Worm (Caenorhabditis elegans) whole organism, early embryonic: ENCODE data around the gene drd-10.

Source experiments
- B0310.2 ChIP-seq: sonication (generic microtip); optimal IDR thresholded peaks from 2 replicates; lab custom pipeline; 2016; ENCODE audit warnings: mild to moderate bottlenecking, missing genetic modification characterization, missing compliant biosample characterization
- F13C5.2 ChIP-seq: sonication (generic microtip); optimal IDR thresholded peaks from 2 replicates; lab custom pipeline; 2017; ENCODE audit warnings: mild to moderate bottlenecking, missing genetic modification characterization, inconsistent platforms, missing compliant biosample characterization
- aly-1 ChIP-seq: sonication (generic microtip); optimal IDR thresholded peaks from 2 replicates; lab custom pipeline; 2016; ENCODE audit warnings: missing genetic modification characterization, missing compliant biosample characterization
- ama-1 ChIP-seq: fragments of 150-350 bp; optimal IDR thresholded peaks from 2 replicates; lab custom pipeline; 2014
- ceh-13 ChIP-seq: fragments of 200-800 bp; sonication (Bioruptor generic); optimal IDR thresholded peaks from 2 replicates; lab custom pipeline; 2018; ENCODE audit warnings: mild to moderate bottlenecking, missing genetic modification characterization, missing compliant biosample characterization
- ceh-36 ChIP-seq: sonication (generic microtip); optimal IDR thresholded peaks from 2 replicates; lab custom pipeline; 2016; ENCODE audit warnings: missing genetic modification characterization, inconsistent platforms, missing compliant biosample characterization
- ets-7 ChIP-seq: sonication (generic microtip); optimal IDR thresholded peaks from 2 replicates; lab custom pipeline; 2016; ENCODE audit warnings: missing genotype, missing genetic modification characterization, missing compliant biosample characterization
- flt-1 ChIP-seq: fragments of 200-800 bp; sonication (Bioruptor generic); IDR thresholded peaks from 2 replicates; pipeline ENCODE4 v1.3.6; 2022; ENCODE audit warnings: missing genetic modification characterization, missing compliant biosample characterization
- hmbx-1 ChIP-seq: sonication (generic microtip); optimal IDR thresholded peaks from 2 replicates; lab custom pipeline; 2016; ENCODE audit warnings: mild to moderate bottlenecking, missing genetic modification characterization, missing compliant biosample characterization
- hmg-4 ChIP-seq: fragments of 200-800 bp; sonication (Bioruptor generic); optimal IDR thresholded peaks from 2 replicates; lab custom pipeline; 2018; ENCODE audit warnings: mild to moderate bottlenecking, missing genetic modification characterization, missing compliant biosample characterization
- hnd-1 ChIP-seq: sonication (generic microtip); optimal IDR thresholded peaks from 2 replicates; lab custom pipeline; 2016; ENCODE audit warnings: missing genetic modification characterization, missing compliant biosample characterization
- pes-1 ChIP-seq: fragments of 200-800 bp; sonication (Bioruptor generic); IDR thresholded peaks from 2 replicates; pipeline ENCODE4 v1.3.6; 2022; ENCODE audit warnings: missing genetic modification reagents, missing genetic modification characterization, missing compliant biosample characterization
- scrt-1 ChIP-seq: fragments of 200-800 bp; sonication (Bioruptor generic); IDR thresholded peaks from 2 replicates; pipeline ENCODE4 v1.3.6; 2022; ENCODE audit warnings: missing genetic modification characterization, missing compliant biosample characterization
- sea-1 ChIP-seq: fragments of 200-800 bp; sonication (Bioruptor generic); conservative IDR thresholded peaks from 2 replicates; pipeline ENCODE4 v1.3.6; 2022; ENCODE audit warnings: missing genetic modification characterization, missing compliant biosample characterization
- tbx-11 ChIP-seq: fragments of 200-800 bp; sonication (Bioruptor generic); IDR thresholded peaks from 2 replicates; pipeline ENCODE4 v1.3.6; 2022; ENCODE audit warnings: missing genetic modification characterization, missing compliant biosample characterization
- tbx-37 ChIP-seq: fragments of 200-800 bp; sonication (Bioruptor generic); conservative IDR thresholded peaks from 2 replicates; pipeline ENCODE4 v1.3.6; 2022; ENCODE audit warnings: missing genetic modification reagents, missing genetic modification characterization, missing compliant biosample characterization
- tra-4 ChIP-seq: sonication (generic microtip); optimal IDR thresholded peaks from 2 replicates; lab custom pipeline; 2017; ENCODE audit warnings: missing genetic modification characterization, missing compliant biosample characterization

drd-10 gene

DNA sequence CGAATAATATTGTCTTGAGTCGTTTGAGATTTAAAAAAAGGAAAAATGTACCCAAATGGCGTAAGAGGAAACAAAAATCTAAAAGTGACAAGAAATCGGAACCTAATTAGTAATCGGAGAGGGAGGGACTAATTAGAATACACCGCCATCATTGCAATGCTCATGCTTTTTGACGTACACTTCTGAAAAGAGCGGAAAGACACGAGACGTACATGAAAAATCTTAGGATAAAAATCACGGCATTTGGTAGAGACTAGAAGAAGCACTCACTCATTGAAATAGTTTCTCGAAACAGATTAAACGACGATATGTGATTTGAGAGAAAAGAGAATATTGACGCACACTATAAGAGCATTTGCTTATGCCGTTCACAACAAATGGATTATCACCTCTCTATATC, 15.6 kb downstream of the drd-10 start:
- TF ChIP-seq ama-1 (lab: Kevin White, UChicago) = no peak
- no peak for TF ChIP-seq sea-1 (GFP tag; lab: Robert Waterston, UW)
- TF ChIP-seq flt-1 (GFP tag; lab: Robert Waterston, UW) = no peak
- TF ChIP-seq tbx-11 = no peak
- TF ChIP-seq tbx-37 (GFP tag; lab: Robert Waterston, UW) = no peak
- TF ChIP-seq aly-1 (tag; lab: Kevin White, UChicago) = no peak
- TF ChIP-seq hnd-1 = no peak
- TF ChIP-seq ets-7 (tag; lab: Kevin White, UChicago) = no peak
- TF ChIP-seq pes-1 (GFP tag; lab: Robert Waterston, UW) = no peak
- TF ChIP-seq ceh-13 (GFP tag; lab: Kevin White, UChicago) = no peak
- TF ChIP-seq B0310.2 (tag; lab: Kevin White, UChicago) = no peak
- no peak for TF ChIP-seq tra-4 (tag; lab: Kevin White, UChicago)
- no peak for TF ChIP-seq scrt-1
- no peak for TF ChIP-seq F13C5.2
- TF ChIP-seq hmbx-1 (tag; lab: Kevin White, UChicago) = no peak
- TF ChIP-seq hmg-4 (GFP tag; lab: Kevin White, UChicago) = no peak
- TF ChIP-seq ceh-36 (tag; lab: Kevin White, UChicago) = no peak

DNA sequence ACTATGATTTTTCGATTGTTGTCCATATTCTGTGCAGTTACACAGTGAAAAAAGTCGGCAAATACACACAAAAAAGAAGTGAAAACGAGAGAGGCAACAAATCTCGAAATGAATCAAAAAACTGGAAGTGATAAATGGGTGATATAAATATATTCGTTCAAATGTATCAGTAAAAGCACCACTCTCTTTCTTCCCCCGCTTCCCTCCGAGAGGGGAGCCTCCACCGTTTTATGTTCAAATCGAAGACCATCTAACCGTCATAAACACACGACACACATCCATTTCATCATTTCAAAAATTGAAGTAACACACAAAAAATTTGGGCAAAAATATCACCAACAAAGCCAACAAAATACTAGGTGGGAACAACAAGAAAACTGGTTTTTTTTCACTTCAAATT, 19.6 kb downstream of the drd-10 start, which contains the start of gene F20A1.6:
Gene F20A1.6, minus strand, starts transcription at position 101 of the 400 bp plus-strand sequence.
- TF ChIP-seq pes-1 (GFP tag; lab: Robert Waterston, UW) (no peak), flt-1 (GFP tag; lab: Robert Waterston, UW) (no peak), B0310.2 (tag; lab: Kevin White, UChicago) (no peak), tbx-11 (no peak), tbx-37 (GFP tag; lab: Robert Waterston, UW) (no peak), hnd-1 (no peak), ets-7 (tag; lab: Kevin White, UChicago) (no peak), ama-1 (lab: Kevin White, UChicago) (no peak), F13C5.2 (no peak), tra-4 (tag; lab: Kevin White, UChicago) (no peak), hmbx-1 (tag; lab: Kevin White, UChicago) (no peak), sea-1 (GFP tag; lab: Robert Waterston, UW) (no peak), scrt-1 (no peak)

DNA sequence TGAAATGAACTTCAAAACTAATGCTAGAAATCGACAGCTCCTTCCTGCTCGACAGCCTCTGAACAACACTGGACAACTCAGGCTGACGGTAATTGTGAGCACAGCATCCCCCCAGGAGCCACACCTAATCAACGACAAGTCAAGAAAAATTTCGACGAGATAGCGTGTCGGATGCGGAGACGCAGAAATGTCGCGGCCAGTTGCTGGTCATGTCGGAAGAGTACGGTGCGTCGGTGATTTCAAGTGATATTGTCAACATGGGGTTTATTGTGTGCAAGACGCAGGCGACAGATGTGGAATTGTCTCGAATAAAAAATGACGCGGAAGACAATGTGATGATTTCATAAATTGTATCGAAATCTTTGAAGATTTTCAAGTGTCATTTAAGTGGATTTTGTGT, 29.1 kb downstream of the drd-10 start, which contains the start of gene twk-11:
Gene twk-11, minus strand, starts transcription at position 101 of the 400 bp plus-strand sequence.
- TF ChIP-seq scrt-1 (no peak), tbx-37 (GFP tag; lab: Robert Waterston, UW) (no peak), ets-7 (tag; lab: Kevin White, UChicago) (no peak), hnd-1 (no peak), pes-1 (GFP tag; lab: Robert Waterston, UW) (no peak), F13C5.2 (no peak), aly-1 (tag; lab: Kevin White, UChicago) (no peak), flt-1 (GFP tag; lab: Robert Waterston, UW) (no peak), tbx-11 (no peak), ceh-36 (tag; lab: Kevin White, UChicago) (no peak)

DNA sequence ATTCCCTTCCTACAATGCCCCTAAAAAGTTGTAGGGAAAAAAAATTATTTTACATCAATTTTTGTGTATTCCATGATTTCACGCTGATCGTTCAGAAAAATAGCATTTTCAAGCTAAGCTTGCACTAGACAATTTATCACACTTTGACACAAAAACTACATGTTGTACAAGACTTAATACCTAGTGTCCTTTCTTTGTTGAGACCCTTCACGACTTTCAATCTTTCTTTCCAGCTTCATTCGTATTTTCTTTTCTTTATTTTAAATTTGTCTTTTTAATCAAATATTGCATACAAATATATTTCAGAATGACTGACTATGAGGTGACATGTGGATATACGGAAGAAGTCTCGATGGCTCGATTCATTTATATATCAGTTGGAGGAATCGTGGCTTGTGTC, 38.6 kb downstream of the drd-10 start, which contains the start of gene F20A1.2:
Gene F20A1.2, plus strand, starts transcription at position 301 of the 400 bp plus-strand sequence.
- no peak for TF ChIP-seq B0310.2 (tag; lab: Kevin White, UChicago)
- TF ChIP-seq tbx-37 (GFP tag; lab: Robert Waterston, UW) = no peak

DNA sequence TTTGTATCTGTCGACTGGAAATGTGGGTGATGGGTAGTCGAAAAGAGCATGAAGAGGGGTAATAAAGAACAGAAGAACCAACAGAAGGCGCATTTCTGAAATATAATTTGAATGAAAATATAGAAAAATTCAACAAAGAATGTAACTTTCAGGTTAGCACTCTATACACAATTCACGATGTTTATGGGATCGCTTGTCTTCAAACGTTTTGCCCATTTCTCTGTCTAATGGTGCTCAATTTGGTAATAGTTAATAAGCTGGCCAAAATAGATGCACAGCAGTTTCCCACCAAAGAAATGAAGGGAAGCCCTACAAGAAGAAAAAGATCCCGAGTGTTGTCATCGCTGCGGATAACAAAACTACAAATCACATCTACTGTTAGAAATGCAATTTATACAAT, 40.1 kb downstream of the drd-10 start, which contains the start of gene F20A1.8:
Gene F20A1.8, minus strand, starts transcription at position 101 of the 400 bp plus-strand sequence.
- TF ChIP-seq tra-4 (tag; lab: Kevin White, UChicago) = no peak
- no peak for TF ChIP-seq hmg-4 (GFP tag; lab: Kevin White, UChicago)
- TF ChIP-seq flt-1 (GFP tag; lab: Robert Waterston, UW) = no peak
- no peak for TF ChIP-seq B0310.2 (tag; lab: Kevin White, UChicago)
- TF ChIP-seq tbx-37 (GFP tag; lab: Robert Waterston, UW) = no peak
- TF ChIP-seq ets-7 (tag; lab: Kevin White, UChicago) = no peak
- no peak for TF ChIP-seq pes-1 (GFP tag; lab: Robert Waterston, UW)
- TF ChIP-seq hmbx-1 (tag; lab: Kevin White, UChicago) = no peak
- TF ChIP-seq scrt-1 = no peak
- no peak for TF ChIP-seq hnd-1
- TF ChIP-seq tbx-11 = no peak
- no peak for TF ChIP-seq ceh-13 (GFP tag; lab: Kevin White, UChicago)
- no peak for TF ChIP-seq ama-1 (lab: Kevin White, UChicago)
- TF ChIP-seq aly-1 (tag; lab: Kevin White, UChicago) = no peak
- TF ChIP-seq ceh-36 (tag; lab: Kevin White, UChicago) = no peak
- TF ChIP-seq sea-1 (GFP tag; lab: Robert Waterston, UW) = no peak

- TF ChIP-seq scrt-1 = no peak
Observed at ce11 chrV:7050153-7050552, 42.7 kb downstream of the drd-10 start.

DNA sequence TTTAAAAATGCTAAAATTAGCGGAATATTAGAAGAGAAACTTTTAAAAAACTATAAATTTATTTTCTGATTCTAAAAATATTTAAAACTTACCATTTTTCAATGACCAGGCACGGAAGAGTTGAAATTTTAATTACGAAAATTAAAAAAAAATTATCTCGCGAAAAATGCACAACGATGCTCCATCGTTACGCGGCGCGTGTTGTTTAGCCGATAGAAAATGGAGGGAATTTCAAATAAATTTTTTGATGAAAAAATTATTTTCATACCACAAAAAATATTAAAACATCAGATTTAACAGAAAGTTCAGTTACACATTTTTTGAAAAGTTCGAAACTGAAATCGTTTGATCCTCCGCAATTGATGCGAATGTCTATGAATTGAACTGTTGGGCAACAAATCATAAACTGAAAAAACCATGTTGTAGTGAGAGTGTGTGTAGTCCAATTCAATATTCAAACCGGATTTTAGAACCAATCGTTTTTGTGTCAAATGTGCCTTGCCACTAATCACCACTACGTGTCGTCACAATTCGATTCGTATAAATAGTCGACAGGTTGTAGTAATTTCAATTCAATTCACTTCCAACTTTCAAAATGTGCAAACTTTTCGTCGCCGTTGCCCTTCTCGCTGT, 43.8 kb downstream of the drd-10 start, which contains the start of the genes tofu-2 and spig-1:
Gene tofu-2, minus strand, starts transcription at position 116 of the 633 bp plus-strand sequence.
Gene spig-1, plus strand, starts transcription at position 583 of the 633 bp plus-strand sequence.
- TF ChIP-seq sea-1 (GFP tag; lab: Robert Waterston, UW) (no peak), hmg-4 (GFP tag; lab: Kevin White, UChicago) (no peak), hnd-1 (no peak), F13C5.2 (no peak), ets-7 (tag; lab: Kevin White, UChicago) (no peak), tra-4 (tag; lab: Kevin White, UChicago) (no peak), ceh-36 (tag; lab: Kevin White, UChicago) (no peak), ceh-13 (GFP tag; lab: Kevin White, UChicago) (no peak), pes-1 (GFP tag; lab: Robert Waterston, UW) (no peak), scrt-1 (no peak), tbx-37 (GFP tag; lab: Robert Waterston, UW) (no peak), tbx-11 (no peak), ama-1 (lab: Kevin White, UChicago) (no peak), hmbx-1 (tag; lab: Kevin White, UChicago) (no peak)
